Fruit fly (Drosophila melanogaster): ENCODE data around the gene RpL14.

dm6 chr3L:8641049-8641448, 40.2 kb downstream of the RpL14 start:
- no peak for TF ChIP-seq ovo (GFP tag; optimal IDR thresholded peaks at IDR 0.05)
- TF ChIP-seq kay (GFP tag; ENCODE audit: borderline replicate concordance), result no peak
- TF ChIP-seq CG7045 (GFP tag; optimal IDR thresholded peaks at IDR 0.05), result no peak
- TF ChIP-seq Hr96 (GFP tag; optimal IDR thresholded peaks at IDR 0.05), result no peak
- no peak for TF ChIP-seq CG11617 (GFP tag; optimal IDR thresholded peaks at IDR 0.05)
- TF ChIP-seq Mnt (GFP tag; optimal IDR thresholded peaks at IDR 0.05), result no peak
- TF ChIP-seq CG14711 (tag; optimal IDR thresholded peaks at IDR 0.05), result no peak
- TF ChIP-seq Clk (GFP tag; optimal IDR thresholded peaks at IDR 0.05), result no peak

Data from whole organism, adult.